Fruit fly (Drosophila melanogaster): ENCODE results near the gene CG6204.
A peak's percentile ranks its signal among the peaks of the same experiment; 100 is the strongest.

CG6204 gene

dm6 chr3R:24213644-24214043, 20.0 kb downstream of the CG6204 start (continued):
- no peak for TF ChIP-seq CG8089 (GFP tag; optimal IDR thresholded peaks at IDR 0.05)
- peak; percentile 66 for TF ChIP-seq CG4360 (GFP tag; IDR thresholded peaks at IDR 0.05)
- 0 out of 2 replicates have a peak, but pooled peaks have one; percentile 12 for TF ChIP-seq CG32532 (GFP tag; IDR thresholded peaks at IDR 0.05)
- TF ChIP-seq CG2116 (GFP tag; optimal IDR thresholded peaks at IDR 0.05), result no peak

- TF ChIP-seq Blimp-1 (GFP tag; optimal IDR thresholded peaks at IDR 0.05) (peak; percentile 94), CG17829 (tag; optimal IDR thresholded peaks at IDR 0.05) (no peak), Pdp1 (GFP tag; optimal IDR thresholded peaks at IDR 0.05) (no peak), pros (GFP tag; optimal IDR thresholded peaks at IDR 0.05) (peak; percentile 68), CG2129 (GFP tag; IDR thresholded peaks at IDR 0.05; ENCODE audit: partially characterized antibody) (no peak)
Observed at dm6 chr3R:24216017-24216416, 22.4 kb downstream of the CG6204 start.

dm6 chr3R:24218565-24218964, 24.9 kb downstream of the CG6204 start, which contains the start of gene CG17786:
CG17786 (minus strand) TSS chr3R:24218718.
- no peak for TF ChIP-seq hkb (optimal IDR thresholded peaks at IDR 0.05)
- peak; percentile 49 for TF ChIP-seq hkb (GFP tag; IDR thresholded peaks at IDR 0.05)
- no peak for TF ChIP-seq CTCF (GFP tag; optimal IDR thresholded peaks at IDR 0.05)
- TF ChIP-seq B-H1 (GFP tag; IDR thresholded peaks at IDR 0.05), result no peak
- no peak for TF ChIP-seq jumu (GFP tag; optimal IDR thresholded peaks at IDR 0.05)
- TF ChIP-seq btn (GFP tag; optimal IDR thresholded peaks at IDR 0.05), result no peak
- no peak for TF ChIP-seq Dref (GFP tag; IDR thresholded peaks at IDR 0.05)
- no peak for TF ChIP-seq CG14441 (GFP tag; IDR thresholded peaks at IDR 0.05)
- 0 out of 2 replicates have a peak, but pooled peaks have one; percentile 9 for TF ChIP-seq CG5953 (GFP tag; IDR thresholded peaks at IDR 0.05)
- TF ChIP-seq CkIIα-i1 (GFP tag; IDR thresholded peaks at IDR 0.05), result no peak
- TF ChIP-seq nmo (GFP tag; optimal IDR thresholded peaks at IDR 0.05), result no peak
- no peak for TF ChIP-seq CG3847 (GFP tag; IDR thresholded peaks at IDR 0.05)
- no peak for TF ChIP-seq Sin3A (optimal IDR thresholded peaks at IDR 0.05)
- no peak for TF ChIP-seq CG14050 (GFP tag; IDR thresholded peaks at IDR 0.05)
- no peak for TF ChIP-seq ase (GFP tag; IDR thresholded peaks at IDR 0.05)
- TF ChIP-seq Six4 (GFP tag; optimal IDR thresholded peaks at IDR 0.05), result no peak
- no peak for TF ChIP-seq CG15601 (tag; optimal IDR thresholded peaks at IDR 0.05)
- no peak for TF ChIP-seq NfI (GFP tag; optimal IDR thresholded peaks at IDR 0.05)
- TF ChIP-seq CG1832 (GFP tag; optimal IDR thresholded peaks at IDR 0.05), result peak; percentile 54
- peak; percentile 28 for TF ChIP-seq Fer1 (GFP tag; optimal IDR thresholded peaks at IDR 0.05)
- TF ChIP-seq vfl (GFP tag; optimal IDR thresholded peaks at IDR 0.05), result no peak
- TF ChIP-seq CG34376 (GFP tag; optimal IDR thresholded peaks at IDR 0.05), result no peak
- TF ChIP-seq Lhr (GFP tag; optimal IDR thresholded peaks at IDR 0.05), result no peak
- no peak for TF ChIP-seq Optix (GFP tag; IDR thresholded peaks at IDR 0.05)
- TF ChIP-seq CG33213 (GFP tag; optimal IDR thresholded peaks at IDR 0.05), result no peak
- TF ChIP-seq CG10209 (GFP tag; optimal IDR thresholded peaks at IDR 0.05), result no peak
- no peak for TF ChIP-seq schlank (tag; optimal IDR thresholded peaks at IDR 0.05)
- TF ChIP-seq gt (GFP tag; IDR thresholded peaks at IDR 0.05), result no peak
- no peak for TF ChIP-seq CG6813 (GFP tag; optimal IDR thresholded peaks at IDR 0.05)
- TF ChIP-seq CG43689 (GFP tag; IDR thresholded peaks at IDR 0.05), result no peak
- no peak for TF ChIP-seq Rx (GFP tag; IDR thresholded peaks at IDR 0.05)
- TF ChIP-seq vnd (GFP tag; IDR thresholded peaks at IDR 0.05; ENCODE audit: partially characterized antibody), result no peak
- no peak for TF ChIP-seq CG9437 (GFP tag; optimal IDR thresholded peaks at IDR 0.05)
- TF ChIP-seq CG12769 (tag; optimal IDR thresholded peaks at IDR 0.05), result peak; percentile 56
- no peak for TF ChIP-seq lbe (GFP tag; optimal IDR thresholded peaks at IDR 0.05)
- no peak for TF ChIP-seq CG17359 (tag; optimal IDR thresholded peaks at IDR 0.05)
- no peak for TF ChIP-seq Gug (GFP tag; IDR thresholded peaks at IDR 0.05)
- TF ChIP-seq HHEX (GFP tag; optimal IDR thresholded peaks at IDR 0.05), result no peak
- TF ChIP-seq unc-4 (GFP tag; IDR thresholded peaks at IDR 0.05; ENCODE audit: partially characterized antibody), result peak; percentile 40; the same call in 1 of the 2 replicates
- no peak for TF ChIP-seq CG31365 (tag; optimal IDR thresholded peaks at IDR 0.05)
